Fruit fly (Drosophila melanogaster): ENCODE data around the gene CG9672.

Gene CG9672

DNA sequence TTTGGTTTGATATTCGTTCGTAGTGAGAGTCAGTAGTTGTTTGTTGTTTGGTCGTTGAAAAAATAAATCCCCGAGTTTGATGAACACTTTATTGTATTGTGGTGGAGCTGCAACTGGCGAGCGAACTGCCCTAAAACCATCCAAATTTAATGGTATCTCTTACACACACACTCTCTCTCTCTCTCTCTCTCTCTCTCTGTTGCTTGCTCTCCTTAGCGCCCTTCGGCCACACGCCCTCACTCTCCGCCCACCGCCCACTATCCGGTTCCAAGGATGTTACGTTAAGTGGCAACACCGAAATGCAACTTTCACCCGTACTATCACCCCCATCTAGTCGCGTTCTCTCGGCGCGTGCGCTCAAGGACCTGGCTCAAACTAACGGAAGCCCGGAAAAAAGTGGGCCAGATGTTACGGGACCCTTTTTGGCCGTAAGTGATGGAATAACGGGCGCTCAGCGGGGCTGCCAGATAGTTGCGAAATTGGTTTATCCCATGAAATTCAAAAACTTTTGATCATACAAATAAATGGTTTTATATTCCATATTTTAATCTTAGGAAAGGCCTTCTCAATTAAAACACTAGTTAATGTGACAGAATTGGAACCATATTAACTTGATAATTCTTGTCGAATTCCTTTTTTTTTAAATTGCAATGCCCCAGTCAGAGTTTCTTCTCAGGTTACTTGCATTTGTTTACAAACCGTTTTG, 19.1 kb downstream of the CG9672 start:
- TF ChIP-seq psq (optimal IDR thresholded peaks at IDR 0.05) (no peak), h (optimal IDR thresholded peaks at IDR 0.05) (no peak), Sin3A (optimal IDR thresholded peaks at IDR 0.05) (no peak), ttk (optimal IDR thresholded peaks at IDR 0.05) (no peak), Myc (optimal IDR thresholded peaks at IDR 0.05) (no peak), insv (optimal IDR thresholded peaks at IDR 0.05) (no peak)

DNA sequence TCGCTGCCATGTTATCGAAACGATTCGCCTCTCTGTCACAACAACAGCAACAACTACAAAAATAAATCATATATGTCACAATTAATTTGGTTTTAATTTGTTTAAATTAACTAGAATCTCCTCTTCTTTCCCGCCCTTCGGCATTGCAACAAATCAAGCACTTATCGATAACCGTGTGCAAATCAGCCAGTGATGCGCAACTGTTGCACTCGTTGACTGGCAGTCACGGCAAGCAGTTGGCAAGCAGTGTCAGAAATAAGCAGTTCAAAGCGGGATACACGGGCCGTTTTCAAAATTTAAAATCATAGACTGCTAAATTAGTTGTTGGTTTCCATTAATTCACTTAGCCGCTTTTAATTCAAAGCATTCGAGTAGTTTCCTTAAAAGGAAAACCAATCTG, 22.9 kb downstream of the CG9672 start, which contains the start of gene Axs:
Gene Axs (minus strand): TSS at position 131 of the 400 bp plus-strand sequence.
- no peak for TF ChIP-seq insv (optimal IDR thresholded peaks at IDR 0.05)
- TF ChIP-seq ttk (optimal IDR thresholded peaks at IDR 0.05), result no peak
- no peak for TF ChIP-seq Sin3A (optimal IDR thresholded peaks at IDR 0.05)
- no peak for TF ChIP-seq Myc (optimal IDR thresholded peaks at IDR 0.05)
- TF ChIP-seq h (optimal IDR thresholded peaks at IDR 0.05), result no peak
- no peak for TF ChIP-seq psq (optimal IDR thresholded peaks at IDR 0.05)

- TF ChIP-seq psq (optimal IDR thresholded peaks at IDR 0.05) (no peak), Myc (optimal IDR thresholded peaks at IDR 0.05) (no peak), insv (optimal IDR thresholded peaks at IDR 0.05) (no peak), ttk (optimal IDR thresholded peaks at IDR 0.05) (no peak)
Observed at dm6 chrX:16678845-16679347, 27.8 kb downstream of the CG9672 start, which contains the start of the genes CG13010 and sing. TSS of gene CG13010 (minus strand) at chrX:16678945. TSS of gene sing (plus strand) at chrX:16679297.

dm6 chrX:16677163-16677562, 29.5 kb downstream of the CG9672 start:
- TF ChIP-seq ttk (optimal IDR thresholded peaks at IDR 0.05), result no peak
- TF ChIP-seq insv (optimal IDR thresholded peaks at IDR 0.05), result no peak
- TF ChIP-seq Myc (optimal IDR thresholded peaks at IDR 0.05), result no peak
- TF ChIP-seq h (optimal IDR thresholded peaks at IDR 0.05), result no peak
- TF ChIP-seq Sin3A (optimal IDR thresholded peaks at IDR 0.05), result no peak
- TF ChIP-seq psq (optimal IDR thresholded peaks at IDR 0.05), result no peak

- no peak for TF ChIP-seq ttk (optimal IDR thresholded peaks at IDR 0.05)
- no peak for TF ChIP-seq Sin3A (optimal IDR thresholded peaks at IDR 0.05)
- no peak for TF ChIP-seq Myc (optimal IDR thresholded peaks at IDR 0.05)
- TF ChIP-seq h (optimal IDR thresholded peaks at IDR 0.05), result no peak
- TF ChIP-seq psq (optimal IDR thresholded peaks at IDR 0.05), result no peak
- TF ChIP-seq insv (optimal IDR thresholded peaks at IDR 0.05), result no peak
Observed at dm6 chrX:16676653-16677052, 30.0 kb downstream of the CG9672 start, which contains the start of gene CG13012. TSS of gene CG13012 (minus strand) at chrX:16676753.

dm6 chrX:16674538-16674937, 32.1 kb downstream of the CG9672 start:
- TF ChIP-seq Myc (optimal IDR thresholded peaks at IDR 0.05), result no peak
- TF ChIP-seq ttk (optimal IDR thresholded peaks at IDR 0.05), result no peak
- no peak for TF ChIP-seq psq (optimal IDR thresholded peaks at IDR 0.05)
- TF ChIP-seq insv (optimal IDR thresholded peaks at IDR 0.05), result no peak
- no peak for TF ChIP-seq Sin3A (optimal IDR thresholded peaks at IDR 0.05)
- TF ChIP-seq h (optimal IDR thresholded peaks at IDR 0.05), result no peak

dm6 chrX:16672904-16673303, 33.8 kb downstream of the CG9672 start:
- no peak for TF ChIP-seq ttk (optimal IDR thresholded peaks at IDR 0.05)
- TF ChIP-seq Sin3A (optimal IDR thresholded peaks at IDR 0.05), result no peak
- TF ChIP-seq psq (optimal IDR thresholded peaks at IDR 0.05), result no peak
- no peak for TF ChIP-seq insv (optimal IDR thresholded peaks at IDR 0.05)

DNA sequence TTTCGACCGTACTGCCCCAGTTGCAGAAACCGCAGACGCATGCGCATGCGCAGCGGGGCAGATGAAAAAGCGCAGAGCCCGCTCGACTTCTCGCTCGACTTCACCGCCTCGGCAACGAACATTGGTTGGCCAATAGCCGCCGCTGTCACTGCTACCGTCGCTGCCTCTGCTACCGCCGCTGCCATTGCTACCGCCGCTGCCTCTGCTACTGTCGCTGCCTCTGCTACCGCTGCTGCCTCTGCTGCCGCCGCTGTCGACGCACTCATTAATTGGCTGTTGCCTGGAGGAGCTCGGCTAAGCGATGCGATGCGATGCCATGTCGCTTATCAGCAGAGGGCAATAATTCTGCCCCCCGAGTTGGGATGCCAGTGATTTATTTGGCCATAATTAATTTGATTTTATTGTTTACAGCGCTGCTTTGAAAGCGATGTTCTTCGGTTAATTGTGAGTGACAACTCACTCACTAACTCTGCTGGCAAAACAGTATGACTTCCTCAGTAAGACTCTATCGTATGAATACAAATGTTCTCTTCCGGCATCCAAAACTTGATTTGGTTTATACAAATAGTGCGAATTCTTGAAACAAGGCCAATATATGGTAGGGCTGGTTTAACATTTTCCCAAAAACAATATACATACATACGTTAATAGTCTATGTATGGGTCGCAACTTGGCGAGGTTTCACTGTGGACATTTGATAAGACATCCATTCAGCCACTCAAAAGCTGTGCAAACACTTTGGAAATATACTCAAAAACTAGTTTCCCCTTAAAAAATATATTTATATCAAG, 35.8 kb downstream of the CG9672 start:
- TF ChIP-seq ttk (optimal IDR thresholded peaks at IDR 0.05), result no peak
- no peak for TF ChIP-seq h (optimal IDR thresholded peaks at IDR 0.05)
- TF ChIP-seq insv (optimal IDR thresholded peaks at IDR 0.05), result no peak
- no peak for TF ChIP-seq psq (optimal IDR thresholded peaks at IDR 0.05)
- no peak for TF ChIP-seq Myc (optimal IDR thresholded peaks at IDR 0.05)
- no peak for TF ChIP-seq Sin3A (optimal IDR thresholded peaks at IDR 0.05)

DNA sequence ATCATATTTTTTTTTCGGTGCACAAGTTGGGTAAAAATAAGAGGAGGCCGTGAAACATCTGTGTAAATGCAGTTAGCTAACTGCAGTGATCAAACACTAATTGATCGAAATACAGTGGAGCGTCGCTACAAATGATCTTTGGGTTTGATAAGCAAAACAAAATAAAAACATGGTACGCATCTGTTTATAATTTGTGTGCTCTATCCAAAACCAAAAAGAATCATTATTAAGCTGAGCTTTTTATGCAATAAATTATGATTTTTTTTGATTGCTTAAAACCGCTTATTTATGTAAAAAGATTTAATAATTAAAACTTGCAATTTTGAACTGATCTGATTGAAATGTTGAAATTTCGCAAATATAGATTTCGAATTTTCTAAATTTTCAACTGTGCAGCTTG, 36.4 kb downstream of the CG9672 start:
- no peak for TF ChIP-seq psq (optimal IDR thresholded peaks at IDR 0.05)
- TF ChIP-seq ttk (optimal IDR thresholded peaks at IDR 0.05), result no peak
- no peak for TF ChIP-seq Sin3A (optimal IDR thresholded peaks at IDR 0.05)
- no peak for TF ChIP-seq insv (optimal IDR thresholded peaks at IDR 0.05)
- TF ChIP-seq Myc (optimal IDR thresholded peaks at IDR 0.05), result no peak
- TF ChIP-seq h (optimal IDR thresholded peaks at IDR 0.05), result no peak

DNA sequence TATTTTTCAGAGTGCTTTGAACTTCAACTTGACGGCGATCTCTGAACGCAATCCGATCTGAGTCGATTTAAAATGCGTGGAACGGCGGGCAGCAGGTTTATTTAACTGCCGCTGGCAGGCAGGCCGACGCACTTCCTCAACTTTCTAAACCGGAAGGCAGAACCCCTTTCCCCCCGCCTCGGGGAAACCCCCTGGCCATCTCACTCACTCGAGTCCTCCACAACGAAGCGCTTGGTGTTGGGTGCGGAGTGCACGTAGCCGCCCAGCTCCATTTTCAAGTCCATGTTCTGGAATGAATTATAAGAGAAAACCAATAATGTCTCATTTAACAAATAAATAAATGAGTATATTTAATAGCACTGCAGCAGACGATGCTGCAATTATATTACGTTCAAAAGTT, 36.8 kb downstream of the CG9672 start:
- TF ChIP-seq insv (optimal IDR thresholded peaks at IDR 0.05), result no peak
- no peak for TF ChIP-seq Sin3A (optimal IDR thresholded peaks at IDR 0.05)
- TF ChIP-seq h (optimal IDR thresholded peaks at IDR 0.05), result no peak

- TF ChIP-seq Sin3A (optimal IDR thresholded peaks at IDR 0.05) (no peak), psq (optimal IDR thresholded peaks at IDR 0.05) (no peak), h (optimal IDR thresholded peaks at IDR 0.05) (no peak), Myc (optimal IDR thresholded peaks at IDR 0.05) (no peak), ttk (optimal IDR thresholded peaks at IDR 0.05) (no peak), insv (optimal IDR thresholded peaks at IDR 0.05) (no peak)
Observed at dm6 chrX:16664405-16665064, 42.1 kb downstream of the CG9672 start, which contains the start of gene CG15865. TSS of gene CG15865 (minus strand) at chrX:16664455.

- TF ChIP-seq insv (optimal IDR thresholded peaks at IDR 0.05) (no peak), psq (optimal IDR thresholded peaks at IDR 0.05) (no peak), Myc (optimal IDR thresholded peaks at IDR 0.05) (no peak), ttk (optimal IDR thresholded peaks at IDR 0.05) (no peak), h (optimal IDR thresholded peaks at IDR 0.05) (no peak)
Observed at dm6 chrX:16660632-16661031, 46.0 kb downstream of the CG9672 start.
